Worm (Caenorhabditis elegans) whole organism, L2 larva: ENCODE measurements around the gene smu-2.
"Not testable (repeated sequence)": the region's sequence is repeated elsewhere in the genome, so short reads cannot be mapped to it uniquely, and the experiment has no call there.

Experiments
- C34F6.9 ChIP-seq: fragments of 150-350 bp; optimal IDR thresholded peaks from 2 replicates; lab custom pipeline; 2014; ENCODE audit warnings: missing biosample characterization, missing genetic modification characterization
- F13H6.1 ChIP-seq: sonication (generic microtip); optimal IDR thresholded peaks from 2 replicates; lab custom pipeline; 2016; ENCODE audit warnings: missing genetic modification characterization, missing compliant biosample characterization
- R02D3.7 ChIP-seq: fragments of 150-350 bp; optimal IDR thresholded peaks from 2 replicates; lab custom pipeline; 2014; ENCODE audit warnings: missing biosample characterization, missing genetic modification characterization
- Y55F3AM.14 ChIP-seq: fragments of 200-800 bp; sonication (Bioruptor generic); optimal IDR thresholded peaks from 2 replicates; lab custom pipeline; 2018; ENCODE audit warnings: mild to moderate bottlenecking, missing genetic modification characterization, missing compliant biosample characterization
- ZK546.5 ChIP-seq: sonication (generic microtip); optimal IDR thresholded peaks from 2 replicates; lab custom pipeline; 2017; ENCODE audit warnings: missing biosample characterization, missing genetic modification characterization
- alr-1 ChIP-seq: fragments of 150-350 bp; optimal IDR thresholded peaks from 2 replicates; lab custom pipeline; 2014; ENCODE audit warnings: missing biosample characterization, missing genetic modification characterization
- aly-2 ChIP-seq: fragments of 150-350 bp; optimal IDR thresholded peaks from 2 replicates; lab custom pipeline; 2014; ENCODE audit warnings: missing biosample characterization, missing genetic modification characterization
- ama-1 ChIP-seq: fragments of 150-350 bp; optimal IDR thresholded peaks from 2 replicates; lab custom pipeline; 2018; ENCODE audit warnings: inconsistent platforms
- blmp-1 ChIP-seq: sonication (generic microtip); optimal IDR thresholded peaks from 2 replicates; lab custom pipeline; 2017; ENCODE audit warnings: missing genetic modification characterization, mild to moderate bottlenecking, missing compliant biosample characterization, antibody characterized with exemption, moderate library complexity; ENCODE audit not compliant: insufficient read depth
- ceh-16 ChIP-seq: fragments of 150-350 bp; optimal IDR thresholded peaks from 2 replicates; lab custom pipeline; 2014; ENCODE audit warnings: missing biosample characterization, missing genetic modification characterization
- crh-2 ChIP-seq: sonication (generic microtip); optimal IDR thresholded peaks from 2 replicates; lab custom pipeline; 2017; ENCODE audit warnings: missing biosample characterization, missing genetic modification characterization
- dmd-4 ChIP-seq: sonication (generic microtip); optimal IDR thresholded peaks from 2 replicates; lab custom pipeline; 2017; ENCODE audit warnings: missing biosample characterization, missing genetic modification characterization
- egl-27 ChIP-seq: sonication (generic microtip); optimal IDR thresholded peaks from 3 replicates; lab custom pipeline; 2017; ENCODE audit warnings: missing biosample characterization, missing genetic modification reagents, missing genetic modification characterization
- elt-3 ChIP-seq: sonication (generic microtip); optimal IDR thresholded peaks from 2 replicates; lab custom pipeline; 2017; ENCODE audit warnings: missing biosample characterization, missing genetic modification characterization
- gmeb-1 ChIP-seq: fragments of 150-350 bp; optimal IDR thresholded peaks from 2 replicates; lab custom pipeline; 2014; ENCODE audit warnings: missing biosample characterization, missing genetic modification characterization
- lin-11 ChIP-seq: fragments of 150-350 bp; sonication (generic microtip); optimal IDR thresholded peaks from 2 replicates; lab custom pipeline; 2014; ENCODE audit warnings: missing biosample characterization, missing genetic modification characterization, inconsistent platforms, mixed read lengths
- lin-13 ChIP-seq: fragments of 150-350 bp; optimal IDR thresholded peaks from 2 replicates; lab custom pipeline; 2014; ENCODE audit warnings: missing biosample characterization, missing genetic modification reagents, missing genetic modification characterization
- lin-39 ChIP-seq: fragments of 150-350 bp; optimal IDR thresholded peaks from 2 replicates; lab custom pipeline; 2014; ENCODE audit warnings: missing biosample characterization, missing genetic modification reagents, missing genetic modification characterization
- lsy-2 ChIP-seq, 2 experiments: fragments of 150-350 bp in 1 of 2; sonication (generic microtip) in 1 of 2; optimal IDR thresholded peaks; 2 replicates each; lab custom pipeline; 2014 to 2017; ENCODE audit warnings: missing biosample characterization in 2 of 2, missing genetic modification characterization in 2 of 2
- mab-5 ChIP-seq: fragments of 150-350 bp; optimal IDR thresholded peaks from 2 replicates; lab custom pipeline; 2014; ENCODE audit warnings: missing biosample characterization, missing genetic modification characterization
- mbf-1 ChIP-seq: sonication (generic microtip); optimal IDR thresholded peaks from 2 replicates; lab custom pipeline; 2017; ENCODE audit warnings: missing biosample characterization, missing genetic modification characterization
- mdl-1 ChIP-seq, 2 experiments: fragments of 150-350 bp in 1 of 2; sonication (generic microtip) in 1 of 2; optimal IDR thresholded peaks; 2 replicates each; lab custom pipeline; 2017; ENCODE audit warnings: missing biosample characterization in 2 of 2, missing genetic modification characterization in 2 of 2
- nhr-10 ChIP-seq: sonication (generic microtip); optimal IDR thresholded peaks from 2 replicates; lab custom pipeline; 2017; ENCODE audit warnings: missing biosample characterization, missing genetic modification characterization
- nhr-11 ChIP-seq: fragments of 150-350 bp; optimal IDR thresholded peaks from 2 replicates; lab custom pipeline; 2014; ENCODE audit warnings: missing biosample characterization, missing genetic modification characterization
- nhr-21 ChIP-seq: fragments of 150-350 bp; optimal IDR thresholded peaks from 2 replicates; lab custom pipeline; 2014; ENCODE audit warnings: missing biosample characterization, missing genetic modification characterization
- nhr-23 ChIP-seq: fragments of 150-350 bp; optimal IDR thresholded peaks from 2 replicates; lab custom pipeline; 2014; ENCODE audit warnings: missing biosample characterization, missing genetic modification reagents, missing genetic modification characterization
- nhr-25 ChIP-seq: fragments of 150-350 bp; sonication (generic microtip); optimal IDR thresholded peaks from 3 replicates; lab custom pipeline; 2014; ENCODE audit warnings: missing biosample characterization, missing genetic modification characterization
- nhr-6 ChIP-seq: fragments of 150-350 bp; optimal IDR thresholded peaks from 2 replicates; lab custom pipeline; 2014; ENCODE audit warnings: missing biosample characterization, missing genetic modification characterization
- nhr-77 ChIP-seq: fragments of 150-350 bp; optimal IDR thresholded peaks from 2 replicates; lab custom pipeline; 2014; ENCODE audit warnings: missing biosample characterization, missing genetic modification characterization
- peb-1 ChIP-seq: fragments of 150-350 bp; optimal IDR thresholded peaks from 2 replicates; lab custom pipeline; 2014; ENCODE audit warnings: missing biosample characterization, missing genetic modification characterization
- sem-4 ChIP-seq: fragments of 150-350 bp; optimal IDR thresholded peaks from 2 replicates; lab custom pipeline; 2014; ENCODE audit warnings: missing biosample characterization, missing genetic modification reagents, missing genetic modification characterization
- snpc-4 ChIP-seq: fragments of 150-350 bp; optimal IDR thresholded peaks from 2 replicates; lab custom pipeline; 2014; ENCODE audit warnings: missing biosample characterization, missing genetic modification characterization
- unc-39 ChIP-seq: fragments of 150-350 bp; optimal IDR thresholded peaks from 2 replicates; lab custom pipeline; 2014; ENCODE audit warnings: missing biosample characterization, missing genetic modification characterization
- unc-55 ChIP-seq: fragments of 150-350 bp; sonication (generic microtip); optimal IDR thresholded peaks from 3 replicates; lab custom pipeline; 2014; ENCODE audit warnings: missing biosample characterization, missing genetic modification reagents, missing genetic modification characterization
- unc-62 ChIP-seq: fragments of 150-350 bp; optimal IDR thresholded peaks from 2 replicates; lab custom pipeline; 2014; ENCODE audit warnings: missing biosample characterization, missing genetic modification reagents, missing genetic modification characterization
- ztf-1 ChIP-seq: fragments of 200-800 bp; sonication (Bioruptor generic); conservative IDR thresholded peaks from 2 replicates; pipeline ENCODE4 v1.3.6; 2022; ENCODE audit warnings: missing genetic modification characterization, missing compliant biosample characterization

The smu-2 gene

ce11 chrII:3481584-3481983 is 624 bp upstream of the smu-2 start, which contains the start of gene Y49F6B.8:
Y49F6B.8 (minus strand) TSS chrII:3481684.
- TF ChIP-seq nhr-23 (tag; lab: Kevin White, UChicago) (no peak), sem-4 (tag; lab: Kevin White, UChicago) (no peak), peb-1 (tag; lab: Kevin White, UChicago) (no peak), lin-11 (tag; lab: Kevin White, UChicago) (no peak), unc-55 (GFP tag; lab: Kevin White, UChicago) (no peak), F13H6.1 (tag; lab: Kevin White, UChicago) (no peak), ceh-16 (tag; lab: Kevin White, UChicago) (no peak), mbf-1 (tag; lab: Kevin White, UChicago) (no peak), Y55F3AM.14 (GFP tag; lab: Kevin White, UChicago) (no peak), lin-13 (GFP tag; lab: Kevin White, UChicago) (no peak), nhr-77 (no peak), nhr-21 (tag; lab: Kevin White, UChicago) (no peak), lsy-2 (tag; optimal IDR thresholded peaks at IDR 0.05; lab: Kevin White, UChicago) (no peak), blmp-1 (no peak), egl-27 (tag; lab: Kevin White, UChicago) (no peak), unc-62 (GFP tag; lab: Kevin White, UChicago) (no peak), ama-1 (lab: Kevin White, UChicago) (no peak), nhr-11 (tag; lab: Kevin White, UChicago) (no peak), lin-39 (tag; lab: Kevin White, UChicago) (no peak), crh-2 (tag; lab: Kevin White, UChicago) (no peak)

DNA sequence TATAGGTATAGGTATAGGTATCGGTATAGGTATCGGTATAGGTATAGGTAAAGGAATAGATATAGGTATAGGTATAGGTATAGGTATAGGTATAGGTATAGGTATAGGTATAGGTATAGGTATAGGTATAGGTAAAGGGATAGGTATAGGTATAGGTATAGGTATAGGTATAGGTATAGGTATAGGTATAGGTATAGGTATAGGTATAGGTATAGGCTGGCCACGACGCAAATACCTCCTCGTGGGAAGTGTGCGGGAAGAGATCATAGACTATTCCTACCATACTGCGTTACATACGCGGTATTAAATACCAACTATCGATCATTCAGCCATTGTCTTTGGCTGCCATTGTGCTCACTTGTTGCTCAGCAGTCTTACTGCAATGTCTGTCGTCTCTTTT is 8.6 kb downstream of the smu-2 start, which contains the start of gene fbxb-112:
Gene fbxb-112 (plus strand): TSS at position 301 of the 400 bp plus-strand sequence.
- not testable (repeated sequence) for TF ChIP-seq ztf-1 (GFP tag; lab: Robert Waterston, UW); crh-2 (tag; lab: Kevin White, UChicago); mab-5 (tag; lab: Kevin White, UChicago)

DNA sequence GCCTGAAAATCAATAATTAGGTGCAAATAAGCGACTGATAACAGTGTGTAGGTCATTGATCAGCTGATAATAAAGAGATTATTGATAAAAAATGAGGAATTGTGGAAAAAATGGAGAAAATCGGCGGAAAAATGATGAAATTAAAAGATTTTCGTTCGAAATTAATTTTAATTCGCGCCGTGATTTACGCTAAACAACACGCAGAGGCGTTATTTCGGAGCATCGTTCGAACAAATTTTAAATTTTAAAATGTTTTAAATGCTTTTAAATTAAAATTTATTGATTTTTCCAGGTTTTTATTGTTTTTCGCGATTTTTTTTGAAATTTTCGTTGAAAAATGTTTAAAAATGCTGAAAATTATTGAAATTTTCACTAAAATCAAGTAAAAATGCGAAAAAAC is 17.2 kb downstream of the smu-2 start, which contains the start of gene Y49F6B.9:
Gene Y49F6B.9 (minus strand): TSS at position 2 of the 400 bp plus-strand sequence.
- TF ChIP-seq mbf-1 (tag; lab: Kevin White, UChicago): no peak

ce11 chrII:3500373-3500772 is 18.2 kb downstream of the smu-2 start:
- TF ChIP-seq nhr-25: no peak
- no peak for TF ChIP-seq C34F6.9 (tag; lab: Kevin White, UChicago)
- TF ChIP-seq aly-2 (tag; lab: Kevin White, UChicago): no peak
- no peak for TF ChIP-seq ceh-16 (tag; lab: Kevin White, UChicago)
- no peak for TF ChIP-seq nhr-11 (tag; lab: Kevin White, UChicago)
- TF ChIP-seq snpc-4 (tag; lab: Kevin White, UChicago): no peak
- TF ChIP-seq nhr-77: no peak
- TF ChIP-seq alr-1: no peak
- TF ChIP-seq ztf-1 (GFP tag; lab: Robert Waterston, UW): no peak
- no peak for TF ChIP-seq R02D3.7 (tag; lab: Kevin White, UChicago)
- no peak for TF ChIP-seq dmd-4
- no peak for TF ChIP-seq mdl-1 (tag; optimal IDR thresholded peaks at IDR 0.05; lab: Kevin White, UChicago)
- no peak for TF ChIP-seq nhr-6 (tag; lab: Kevin White, UChicago)
- TF ChIP-seq, all 48 proteins: peak for 0

ce11 chrII:3502011-3502410 is 19.8 kb downstream of the smu-2 start:
- TF ChIP-seq unc-62 (GFP tag; lab: Kevin White, UChicago): no peak
- TF ChIP-seq ZK546.5: no peak
- TF ChIP-seq R02D3.7 (tag; lab: Kevin White, UChicago): no peak
- no peak for TF ChIP-seq ceh-16 (tag; lab: Kevin White, UChicago)
- no peak for TF ChIP-seq unc-55 (GFP tag; lab: Kevin White, UChicago)
- TF ChIP-seq nhr-10 (tag; lab: Kevin White, UChicago): no peak
- no peak for TF ChIP-seq elt-3 (tag; lab: Kevin White, UChicago)
- TF ChIP-seq F13H6.1 (tag; lab: Kevin White, UChicago): no peak
- TF ChIP-seq unc-39 (tag; lab: Kevin White, UChicago): no peak
- TF ChIP-seq gmeb-1: no peak
- TF ChIP-seq, all 48 proteins: peak for 0
